Worm (Caenorhabditis elegans) whole organism, L3 larva: ENCODE results near the gene phf-31.

Source experiments
- R02D3.7 ChIP-seq: fragments of 150-350 bp; optimal IDR thresholded peaks from 2 replicates; lab custom pipeline; 2014; ENCODE audit warnings: missing biosample characterization, missing genetic modification characterization
- ama-1 ChIP-seq: fragments of 150-350 bp; optimal IDR thresholded peaks from 2 replicates; lab custom pipeline; 2018
- ceh-16 ChIP-seq: sonication (generic microtip); optimal IDR thresholded peaks from 2 replicates; lab custom pipeline; 2017; ENCODE audit warnings: missing biosample characterization, missing genetic modification characterization
- ceh-28 ChIP-seq: fragments of 150-350 bp; optimal IDR thresholded peaks from 2 replicates; lab custom pipeline; 2014; ENCODE audit warnings: missing biosample characterization, missing genetic modification reagents, missing genetic modification characterization
- ceh-82 ChIP-seq: fragments of 150-350 bp; optimal IDR thresholded peaks from 2 replicates; lab custom pipeline; 2014; ENCODE audit warnings: missing biosample characterization, missing genetic modification characterization
- ceh-9 ChIP-seq: sonication (generic microtip); optimal IDR thresholded peaks from 2 replicates; lab custom pipeline; 2018; ENCODE audit warnings: missing biosample characterization, missing genetic modification characterization
- daf-12 ChIP-seq: fragments of 150-350 bp; optimal IDR thresholded peaks from 2 replicates; lab custom pipeline; 2014; ENCODE audit warnings: missing biosample characterization, missing genetic modification reagents, missing genetic modification characterization
- egl-27 ChIP-seq: sonication (generic microtip); optimal IDR thresholded peaks from 4 replicates; lab custom pipeline; 2017; ENCODE audit warnings: missing biosample characterization, missing genetic modification reagents, missing genetic modification characterization
- egl-5 ChIP-seq: fragments of 150-350 bp; optimal IDR thresholded peaks from 2 replicates; lab custom pipeline; 2017; ENCODE audit warnings: missing biosample characterization, missing genetic modification reagents, missing genetic modification characterization, inconsistent platforms
- elt-1 ChIP-seq: fragments of 150-350 bp; optimal IDR thresholded peaks from 2 replicates; lab custom pipeline; 2014; ENCODE audit warnings: missing biosample characterization, missing genetic modification characterization
- elt-2 ChIP-seq: sonication (generic microtip); optimal IDR thresholded peaks from 2 replicates; lab custom pipeline; 2016; ENCODE audit warnings: missing genetic modification reagents, mild to moderate bottlenecking, missing genetic modification characterization, missing compliant biosample characterization
- elt-3 ChIP-seq, 3 experiments: fragments of 150-350 bp in 1 of 3; sonication (generic microtip) in 2 of 3; optimal IDR thresholded peaks; 2 replicates in 2 of 3; 4 replicates in 1 of 3; lab custom pipeline; 2014 to 2017; ENCODE audit warnings: missing biosample characterization in 3 of 3, missing genetic modification characterization in 3 of 3
- eor-1 ChIP-seq, 2 experiments: fragments of 150-350 bp; optimal IDR thresholded peaks; 2 replicates each; lab custom pipeline; 2014 to 2018; ENCODE audit warnings: missing biosample characterization in 2 of 2, missing genetic modification characterization in 2 of 2
- fkh-2 ChIP-seq: fragments of 150-350 bp; optimal IDR thresholded peaks from 2 replicates; lab custom pipeline; 2014; ENCODE audit warnings: missing biosample characterization, missing genetic modification reagents, missing genetic modification characterization
- hmg-11 ChIP-seq: sonication (generic microtip); optimal IDR thresholded peaks from 2 replicates; lab custom pipeline; 2016; ENCODE audit warnings: missing genetic modification characterization, missing compliant biosample characterization
- jun-1 ChIP-seq: fragments of 150-350 bp; optimal IDR thresholded peaks from 2 replicates; lab custom pipeline; 2014; ENCODE audit warnings: missing biosample characterization, missing genetic modification reagents, missing genetic modification characterization
- lin-15B ChIP-seq: fragments of 150-350 bp; optimal IDR thresholded peaks from 2 replicates; lab custom pipeline; 2014; ENCODE audit warnings: missing biosample characterization, missing genetic modification characterization
- lin-39 ChIP-seq: fragments of 150-350 bp; optimal IDR thresholded peaks from 2 replicates; lab custom pipeline; 2018; ENCODE audit warnings: missing biosample characterization, missing genetic modification reagents, missing genetic modification characterization
- lsy-12 ChIP-seq: sonication (generic microtip); optimal IDR thresholded peaks from 2 replicates; lab custom pipeline; 2016; ENCODE audit warnings: mild to moderate bottlenecking, missing genetic modification characterization, missing compliant biosample characterization
- mdl-1 ChIP-seq: fragments of 150-350 bp; optimal IDR thresholded peaks from 2 replicates; lab custom pipeline; 2014; ENCODE audit warnings: missing biosample characterization, missing genetic modification characterization
- mml-1 ChIP-seq: fragments of 150-350 bp; sonication (generic microtip); optimal IDR thresholded peaks from 3 replicates; lab custom pipeline; 2014; ENCODE audit warnings: missing biosample characterization, missing genetic modification characterization
- nfya-1 ChIP-seq: sonication (generic microtip); optimal IDR thresholded peaks from 2 replicates; lab custom pipeline; 2017; ENCODE audit warnings: missing genetic modification characterization, mild to moderate bottlenecking, missing compliant biosample characterization, antibody characterized with exemption, moderate library complexity; ENCODE audit not compliant: insufficient read depth
- nhr-11 ChIP-seq: fragments of 150-350 bp; optimal IDR thresholded peaks from 2 replicates; lab custom pipeline; 2014; ENCODE audit warnings: missing biosample characterization, missing genetic modification characterization
- nhr-12 ChIP-seq: fragments of 150-350 bp; optimal IDR thresholded peaks from 2 replicates; lab custom pipeline; 2014; ENCODE audit warnings: missing biosample characterization, missing genetic modification characterization
- nhr-237 ChIP-seq: fragments of 150-350 bp; optimal IDR thresholded peaks from 2 replicates; lab custom pipeline; 2014; ENCODE audit warnings: missing biosample characterization, missing genetic modification characterization
- nhr-25 ChIP-seq: sonication (generic microtip); optimal IDR thresholded peaks from 2 replicates; lab custom pipeline; 2017; ENCODE audit warnings: missing biosample characterization, missing genetic modification characterization
- nhr-28 ChIP-seq: fragments of 150-350 bp; optimal IDR thresholded peaks from 2 replicates; lab custom pipeline; 2014; ENCODE audit warnings: missing biosample characterization, missing genetic modification characterization
- nhr-43 ChIP-seq: sonication (generic microtip); optimal IDR thresholded peaks from 2 replicates; lab custom pipeline; 2016; ENCODE audit warnings: mild to moderate bottlenecking, missing genetic modification characterization, missing compliant biosample characterization; ENCODE audit not compliant: poor library complexity, severe bottlenecking
- nhr-67 ChIP-seq: fragments of 150-350 bp; optimal IDR thresholded peaks from 2 replicates; lab custom pipeline; 2014; ENCODE audit warnings: missing biosample characterization, missing genetic modification characterization
- nhr-76 ChIP-seq: fragments of 150-350 bp; sonication (generic microtip); optimal IDR thresholded peaks from 5 replicates; lab custom pipeline; 2014; ENCODE audit warnings: missing biosample characterization, missing genetic modification characterization
- pha-4 ChIP-seq: fragments of 150-350 bp; optimal IDR thresholded peaks from 2 replicates; lab custom pipeline; 2014; ENCODE audit warnings: missing biosample characterization, missing genetic modification reagents, missing genetic modification characterization
- pqm-1 ChIP-seq: fragments of 150-350 bp; optimal IDR thresholded peaks from 2 replicates; lab custom pipeline; 2017; ENCODE audit warnings: missing biosample characterization, missing genetic modification characterization, inconsistent platforms
- skn-1 ChIP-seq: fragments of 150-350 bp; optimal IDR thresholded peaks from 2 replicates; lab custom pipeline; 2014; ENCODE audit warnings: missing biosample characterization, missing genetic modification characterization
- unc-39 ChIP-seq: sonication (generic microtip); optimal IDR thresholded peaks from 4 replicates; lab custom pipeline; 2017; ENCODE audit warnings: missing biosample characterization, missing genetic modification characterization
- unc-62 ChIP-seq: fragments of 150-350 bp; sonication (generic microtip); optimal IDR thresholded peaks from 4 replicates; lab custom pipeline; 2014; ENCODE audit warnings: missing biosample characterization, missing genetic modification reagents, missing genetic modification characterization
- ztf-11 ChIP-seq: fragments of 150-350 bp; optimal IDR thresholded peaks from 2 replicates; lab custom pipeline; 2014; ENCODE audit warnings: missing biosample characterization, missing genetic modification characterization
- ztf-4 ChIP-seq: fragments of 150-350 bp; optimal IDR thresholded peaks from 2 replicates; lab custom pipeline; 2014; ENCODE audit warnings: missing biosample characterization, missing genetic modification characterization

The phf-31 gene

ce11 chrX:10694248-10694647 lies 12.4 kb downstream of the phf-31 start:
- TF ChIP-seq nhr-12 (tag; lab: Kevin White, UChicago) (no peak), nhr-43 (tag; lab: Kevin White, UChicago) (no peak), mml-1 (tag; lab: Kevin White, UChicago) (no peak), elt-3 (tag; optimal IDR thresholded peaks at IDR 0.05; lab: Kevin White, UChicago) (no peak), unc-39 (tag; lab: Kevin White, UChicago) (no peak), daf-12 (no peak), nfya-1 (no peak), pqm-1 (peak; percentile 60), nhr-237 (tag; lab: Kevin White, UChicago) (no peak), pha-4 (tag; lab: Kevin White, UChicago) (no peak), elt-2 (tag; lab: Kevin White, UChicago) (peak; percentile 82), R02D3.7 (tag; lab: Kevin White, UChicago) (no peak)

ce11 chrX:10694933-10695332 lies 13.1 kb downstream of the phf-31 start, which contains the start of gene plpp-1.3:
plpp-1.3 (plus strand) TSS chrX:10695312.
- TF ChIP-seq jun-1 (tag; lab: Kevin White, UChicago) (no peak), mdl-1 (tag; lab: Kevin White, UChicago) (no peak), hmg-11 (tag; lab: Kevin White, UChicago) (peak; percentile 45), nfya-1 (peak; percentile 32), elt-1 (tag; lab: Kevin White, UChicago) (no peak), elt-2 (tag; lab: Kevin White, UChicago) (peak; percentile 53), nhr-11 (tag; lab: Kevin White, UChicago) (no peak), ztf-4 (tag; lab: Kevin White, UChicago) (no peak), pha-4 (tag; lab: Kevin White, UChicago) (no peak), pqm-1 (peak; percentile 60), lsy-12 (peak; percentile 65), eor-1 (tag; optimal IDR thresholded peaks at IDR 0.05; lab: Kevin White, UChicago) (no peak), ceh-28 (tag; lab: Kevin White, UChicago) (peak; percentile 20), nhr-237 (tag; lab: Kevin White, UChicago) (no peak)

- no peak for TF ChIP-seq lsy-12
- no peak for TF ChIP-seq ztf-4 (tag; lab: Kevin White, UChicago)
- no peak for TF ChIP-seq unc-62 (GFP tag; lab: Kevin White, UChicago)
- no peak for TF ChIP-seq nhr-76
- no peak for TF ChIP-seq nhr-12 (tag; lab: Kevin White, UChicago)
- no peak for TF ChIP-seq ceh-28 (tag; lab: Kevin White, UChicago)
- TF ChIP-seq ztf-11 (tag; lab: Kevin White, UChicago) = no peak
- TF ChIP-seq lin-39 (tag; lab: Kevin White, UChicago) = no peak
- TF ChIP-seq mdl-1 (tag; lab: Kevin White, UChicago) = no peak
- no peak for TF ChIP-seq pqm-1
- no peak for TF ChIP-seq ceh-9 (tag; lab: Kevin White, UChicago)
Measured at ce11 chrX:10704329-10704728, 22.5 kb downstream of the phf-31 start.

- TF ChIP-seq ztf-4 (tag; lab: Kevin White, UChicago) (no peak), pha-4 (tag; lab: Kevin White, UChicago) (no peak), nhr-237 (tag; lab: Kevin White, UChicago) (no peak), egl-5 (tag; lab: Kevin White, UChicago) (no peak), fkh-2 (tag; lab: Kevin White, UChicago) (no peak), ceh-9 (tag; lab: Kevin White, UChicago) (no peak), nhr-11 (tag; lab: Kevin White, UChicago) (no peak), ceh-16 (no peak), ama-1 (lab: Kevin White, UChicago) (no peak), unc-39 (tag; lab: Kevin White, UChicago) (no peak), nhr-28 (tag; lab: Kevin White, UChicago) (no peak), pqm-1 (no peak), ceh-82 (no peak), elt-2 (tag; lab: Kevin White, UChicago) (no peak), nhr-12 (tag; lab: Kevin White, UChicago) (no peak)
Measured at ce11 chrX:10711769-10712168, 30.0 kb downstream of the phf-31 start, which contains the start of gene rhgf-1. rhgf-1 (minus strand) TSS chrX:10711869.

- TF ChIP-seq egl-27 (tag; lab: Kevin White, UChicago) (no peak), nhr-11 (tag; lab: Kevin White, UChicago) (no peak), pha-4 (tag; lab: Kevin White, UChicago) (no peak), ztf-4 (tag; lab: Kevin White, UChicago) (no peak), daf-12 (no peak), nhr-67 (tag; lab: Kevin White, UChicago) (no peak), elt-1 (tag; lab: Kevin White, UChicago) (no peak), eor-1 (tag; optimal IDR thresholded peaks at IDR 0.05; lab: Kevin White, UChicago) (no peak), ceh-82 (no peak), nhr-43 (tag; lab: Kevin White, UChicago) (no peak), nhr-25 (no peak), lin-15B (tag; lab: Kevin White, UChicago) (no peak), pqm-1 (no peak), skn-1 (tag; lab: Kevin White, UChicago) (no peak), nhr-28 (tag; lab: Kevin White, UChicago) (no peak), nhr-76 (no peak)
Measured at ce11 chrX:10717019-10717418, 35.2 kb downstream of the phf-31 start, which contains the start of gene T01C1.4. T01C1.4 (minus strand) TSS chrX:10717119.
